Worm (Caenorhabditis elegans) whole organism, L4 larva: ENCODE data around the gene dct-15.

ENCODE experiments used
- R02D3.7 ChIP-seq: fragments of 150-350 bp; sonication (generic microtip); optimal IDR thresholded peaks from 3 replicates; lab custom pipeline; 2014; ENCODE audit warnings: missing biosample characterization, missing genetic modification characterization
- daf-16 ChIP-seq, 3 experiments: sonication (generic microtip); optimal IDR thresholded peaks; 2 replicates each; lab custom pipeline; 2016 to 2017; ENCODE audit warnings: missing genetic modification characterization in 3 of 3, missing genetic modification reagents in 3 of 3, mild to moderate bottlenecking in 2 of 3, missing compliant biosample characterization in 2 of 3, missing biosample characterization in 1 of 3, moderate library complexity in 1 of 3
- egl-43 ChIP-seq: fragments of 200-800 bp; sonication (Bioruptor generic); IDR thresholded peaks from 2 replicates; pipeline ENCODE4 v1.3.6; 2022; ENCODE audit warnings: missing genetic modification reagents, missing genetic modification characterization, missing compliant biosample characterization
- fos-1 ChIP-seq: fragments of 150-350 bp; optimal IDR thresholded peaks from 2 replicates; lab custom pipeline; 2014; ENCODE audit warnings: missing biosample characterization, missing genetic modification characterization
- nhr-237 ChIP-seq: sonication (generic microtip); optimal IDR thresholded peaks from 2 replicates; lab custom pipeline; 2017; ENCODE audit warnings: missing biosample characterization, missing genetic modification characterization
- snpc-4 ChIP-seq: fragments of 150-350 bp; optimal IDR thresholded peaks from 2 replicates; lab custom pipeline; 2014; ENCODE audit warnings: missing biosample characterization, missing genetic modification characterization

DNA sequence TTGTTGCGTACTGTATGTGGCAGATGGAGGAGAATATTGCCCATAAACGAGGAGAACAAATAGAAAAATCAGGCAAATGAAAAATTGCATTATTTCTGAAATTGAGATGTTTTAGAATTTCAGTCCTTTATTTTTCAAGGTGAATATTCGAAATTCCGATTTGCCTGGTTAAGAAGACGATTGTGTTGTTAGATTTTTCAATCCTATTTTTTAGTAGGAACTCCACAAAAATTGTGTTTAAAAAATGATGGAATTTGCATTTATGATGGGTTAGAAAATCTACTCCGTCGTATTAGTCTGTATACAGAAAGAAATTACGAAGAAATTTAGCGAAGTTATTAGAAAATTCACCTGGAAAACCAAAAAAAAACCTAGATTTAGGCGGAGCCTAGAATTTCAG lies 4.9 kb upstream of the dct-15 start, which contains the start of gene egl-20:
- TF ChIP-seq egl-43 (GFP tag; lab: Robert Waterston, UW) (no peak), nhr-237 (tag; lab: Kevin White, UChicago) (no peak), fos-1 (tag; lab: Kevin White, UChicago) (no peak), snpc-4 (no peak), daf-16 (GFP tag; optimal IDR thresholded peaks at IDR 0.05; lab: Kevin White, UChicago) (no peak), daf-16 (tag; optimal IDR thresholded peaks at IDR 0.05; lab: Kevin White, UChicago) (no peak), R02D3.7 (tag; lab: Kevin White, UChicago) (no peak)
